Worm (Caenorhabditis elegans): ENCODE data around the gene C29E4.12.

DNA sequence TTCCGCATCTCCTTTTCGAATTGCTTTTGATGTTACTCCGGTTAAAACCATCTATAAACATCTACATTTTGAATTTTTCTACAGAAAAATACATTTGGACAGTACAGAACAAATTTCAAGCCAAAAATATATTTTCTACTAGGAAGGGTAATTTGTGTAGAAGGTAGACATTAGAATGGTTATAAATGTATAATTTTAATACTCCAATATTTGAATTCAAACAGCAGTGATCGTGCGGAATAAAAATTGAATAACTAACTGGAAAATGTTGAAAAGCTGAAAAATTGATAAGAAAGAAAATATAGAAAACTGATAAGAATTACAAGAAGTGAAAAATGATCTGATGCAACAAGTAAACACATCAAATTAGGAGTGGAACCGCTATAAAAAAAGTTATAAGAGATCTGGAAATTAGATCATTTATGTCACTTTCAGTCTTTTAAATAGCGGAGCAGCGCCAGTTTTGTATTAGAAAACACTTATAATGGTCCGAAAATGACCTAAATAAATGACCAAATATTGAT, 6.1 kb downstream of the C29E4.12 start, which contains the start of gene gsto-1:
- TF ChIP-seq him-1 (tag; optimal IDR thresholded peaks at IDR 0.05) (no peak), W03F9.2 (tag; optimal IDR thresholded peaks at IDR 0.05) (no peak), dao-5 (tag; optimal IDR thresholded peaks at IDR 0.05) (no peak)

Measured in whole organism, L4/young adult.